Worm (Caenorhabditis elegans): ENCODE results near the gene pat-6.
A peak's percentile ranks its signal among the peaks of the same experiment; 100 is the strongest.

Gene pat-6

DNA sequence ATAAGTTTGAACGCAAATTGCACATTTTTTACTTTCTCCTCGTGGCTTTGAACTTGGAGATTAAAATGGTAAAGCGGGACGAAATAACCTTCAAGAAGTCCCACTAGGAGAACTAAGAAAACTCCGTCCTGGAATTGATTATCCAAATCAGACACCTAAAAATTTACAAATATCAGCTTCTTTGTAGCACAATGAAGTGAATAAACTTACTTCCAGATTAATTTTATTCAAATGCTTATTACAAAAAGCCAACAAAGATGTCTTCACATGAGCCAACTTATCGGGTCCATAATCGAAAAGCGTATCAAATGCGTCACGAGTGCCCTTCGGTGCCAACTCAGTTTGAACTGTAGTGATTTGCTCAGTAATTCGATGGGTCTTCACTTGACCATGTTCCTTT, 1.6 kb downstream of the pat-6 start:
- TF ChIP-seq hlh-6 (tag; optimal IDR thresholded peaks at IDR 0.05), result no peak
- no peak for TF ChIP-seq ceh-6 (GFP tag; optimal IDR thresholded peaks at IDR 0.05)
- no peak for TF ChIP-seq fkh-6 (tag; optimal IDR thresholded peaks at IDR 0.05)
- TF ChIP-seq ceh-45 (GFP tag; IDR thresholded peaks at IDR 0.05), result no peak
- no peak for TF ChIP-seq nhr-232 (tag; optimal IDR thresholded peaks at IDR 0.05)
- TF ChIP-seq ceh-19 (GFP tag; optimal IDR thresholded peaks at IDR 0.05), result no peak
- no peak for TF ChIP-seq Y22D7AL.16 (tag; optimal IDR thresholded peaks at IDR 0.05)
- no peak for TF ChIP-seq tbx-7 (tag; optimal IDR thresholded peaks at IDR 0.05)
- no peak for TF ChIP-seq ahr-1 (tag; optimal IDR thresholded peaks at IDR 0.05)
- TF ChIP-seq ceh-18 (tag; optimal IDR thresholded peaks at IDR 0.05), result no peak
- TF ChIP-seq ceh-31 (tag; optimal IDR thresholded peaks at IDR 0.05), result no peak
- no peak for TF ChIP-seq gmeb-2 (tag; optimal IDR thresholded peaks at IDR 0.05)
- TF ChIP-seq pqm-1 (tag; optimal IDR thresholded peaks at IDR 0.05), result no peak

DNA sequence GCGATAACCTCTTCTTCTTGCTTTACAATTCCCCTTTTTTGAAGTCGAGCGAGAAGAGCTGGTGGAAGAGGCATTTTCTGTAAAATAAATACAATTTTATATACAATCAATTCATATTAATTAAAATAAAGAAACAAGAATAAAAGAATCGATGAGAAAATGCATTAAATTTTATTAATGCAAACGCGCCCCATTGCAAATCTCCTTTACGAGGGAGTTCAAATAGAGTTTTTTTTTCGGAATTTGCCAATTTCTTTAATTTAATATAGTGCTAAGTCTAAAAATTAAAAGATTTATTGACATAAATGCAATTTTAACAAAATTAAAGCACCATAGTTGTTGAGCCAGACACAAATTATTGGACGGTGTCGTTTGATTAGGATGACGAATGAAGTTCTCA, 2.4 kb downstream of the pat-6 start, which contains the start of gene pqbp-1.1:
pqbp-1.1 (minus strand) TSS at position 77 of the 400 bp plus-strand sequence.
- peak; percentile 88 for TF ChIP-seq unc-42 (tag; optimal IDR thresholded peaks at IDR 0.05)
- TF ChIP-seq ztf-16 (tag; optimal IDR thresholded peaks at IDR 0.05), result no peak
- no peak for TF ChIP-seq T23F11.4 (GFP tag; optimal IDR thresholded peaks at IDR 0.05)
- peak; percentile 42 for TF ChIP-seq ceh-48 (tag; optimal IDR thresholded peaks at IDR 0.05)
- no peak for TF ChIP-seq pros-1 (tag; optimal IDR thresholded peaks at IDR 0.05)
- peak; percentile 48 for TF ChIP-seq pax-1 (tag; optimal IDR thresholded peaks at IDR 0.05)
- no peak for TF ChIP-seq hlh-8 (tag; optimal IDR thresholded peaks at IDR 0.05)
- no peak for TF ChIP-seq fax-1 (tag; optimal IDR thresholded peaks at IDR 0.05)
- peak; percentile 6 for TF ChIP-seq elt-2 (tag; optimal IDR thresholded peaks at IDR 0.05)
- TF ChIP-seq lin-11 (tag; optimal IDR thresholded peaks at IDR 0.05), result no peak
- TF ChIP-seq nhr-232 (tag; optimal IDR thresholded peaks at IDR 0.05), result no peak

DNA sequence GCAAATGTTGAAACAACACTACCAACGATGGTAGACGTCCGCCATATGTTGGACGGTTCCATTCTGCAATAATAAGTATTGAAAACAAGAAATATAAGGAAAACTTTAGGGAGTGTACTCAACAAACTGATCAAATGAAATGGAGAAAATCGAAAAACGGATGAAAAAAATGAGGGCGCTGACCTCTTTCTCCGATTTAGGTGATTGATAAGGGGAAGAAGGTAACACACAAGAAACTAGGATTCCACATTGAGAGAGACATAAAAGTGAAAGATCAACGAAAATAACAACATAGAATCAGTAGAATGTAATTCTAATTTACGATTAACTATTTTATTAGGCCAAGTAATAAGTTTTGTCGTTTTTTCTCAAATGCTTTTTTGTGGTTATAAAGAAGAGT, 4.9 kb downstream of the pat-6 start, which contains the start of gene dpy-9:
dpy-9 (minus strand) TSS at position 63 of the 400 bp plus-strand sequence.
- TF ChIP-seq C38D4.7 (GFP tag; optimal IDR thresholded peaks at IDR 0.05) (no peak), che-1 (tag; optimal IDR thresholded peaks at IDR 0.05) (no peak), sox-4 (tag; optimal IDR thresholded peaks at IDR 0.05) (no peak), F13H6.1 (tag; optimal IDR thresholded peaks at IDR 0.05) (no peak), dmd-4 (tag; optimal IDR thresholded peaks at IDR 0.05; ENCODE audit: borderline replicate concordance) (no peak), pag-3 (tag; optimal IDR thresholded peaks at IDR 0.05; ENCODE audit: borderline replicate concordance) (no peak), dve-1 (tag; optimal IDR thresholded peaks at IDR 0.05) (no peak), tbx-7 (tag; optimal IDR thresholded peaks at IDR 0.05) (no peak), npax-4 (tag; optimal IDR thresholded peaks at IDR 0.05) (no peak), K02D7.2 (tag; optimal IDR thresholded peaks at IDR 0.05) (no peak), ceh-2 (tag; optimal IDR thresholded peaks at IDR 0.05) (no peak), sdc-2 (tag; optimal IDR thresholded peaks at IDR 0.05) (no peak), ahr-1 (tag; optimal IDR thresholded peaks at IDR 0.05) (no peak), K09A11.1 (tag; optimal IDR thresholded peaks at IDR 0.05; ENCODE audit: insufficient read depth) (no peak), ceh-22 (tag; optimal IDR thresholded peaks at IDR 0.05) (no peak), pha-2 (tag; optimal IDR thresholded peaks at IDR 0.05) (no peak), zip-5 (tag; optimal IDR thresholded peaks at IDR 0.05) (no peak), fkh-6 (tag; optimal IDR thresholded peaks at IDR 0.05) (no peak), pax-1 (tag; optimal IDR thresholded peaks at IDR 0.05) (no peak), syd-9 (tag; optimal IDR thresholded peaks at IDR 0.05) (no peak)

DNA sequence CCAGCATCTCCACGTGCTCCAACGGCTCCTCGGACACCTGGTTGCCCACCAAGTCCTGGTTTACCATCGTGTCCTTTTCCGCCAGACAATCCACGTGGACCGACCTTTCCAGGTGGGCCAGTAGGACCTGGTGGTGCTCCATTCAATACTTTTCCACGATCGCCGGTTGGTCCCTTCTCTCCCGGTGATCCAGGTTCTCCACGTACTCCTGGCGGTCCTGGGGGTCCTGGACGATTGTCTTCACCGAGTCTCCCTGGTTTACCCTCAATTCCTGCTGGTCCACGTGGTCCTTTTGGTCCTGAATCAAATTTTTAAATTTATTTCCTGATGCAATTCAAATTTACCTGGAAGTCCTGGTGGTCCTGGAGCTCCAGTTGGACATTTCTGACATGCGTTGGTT, 5.7 kb downstream of the pat-6 start:
- no peak for TF ChIP-seq pha-4 (tag; optimal IDR thresholded peaks at IDR 0.05)
- TF ChIP-seq hlh-8 (tag; optimal IDR thresholded peaks at IDR 0.05), result no peak
- no peak for TF ChIP-seq ceh-6 (GFP tag; optimal IDR thresholded peaks at IDR 0.05)
- TF ChIP-seq Y22D7AL.16 (tag; optimal IDR thresholded peaks at IDR 0.05), result no peak
- no peak for TF ChIP-seq ceh-48 (tag; optimal IDR thresholded peaks at IDR 0.05)
- TF ChIP-seq ceh-22 (tag; optimal IDR thresholded peaks at IDR 0.05), result no peak
- no peak for TF ChIP-seq lin-11 (tag; optimal IDR thresholded peaks at IDR 0.05)
- TF ChIP-seq elt-4 (tag; optimal IDR thresholded peaks at IDR 0.05), result no peak
- no peak for TF ChIP-seq pha-2 (tag; optimal IDR thresholded peaks at IDR 0.05)
- TF ChIP-seq pag-3 (tag; optimal IDR thresholded peaks at IDR 0.05; ENCODE audit: borderline replicate concordance), result no peak
- no peak for TF ChIP-seq ceh-14 (tag; optimal IDR thresholded peaks at IDR 0.05)
- no peak for TF ChIP-seq npax-4 (tag; optimal IDR thresholded peaks at IDR 0.05)
- no peak for TF ChIP-seq fkh-6 (tag; optimal IDR thresholded peaks at IDR 0.05)
- TF ChIP-seq C08G9.2 (tag; optimal IDR thresholded peaks at IDR 0.05), result no peak
- TF ChIP-seq ceh-18 (tag; optimal IDR thresholded peaks at IDR 0.05), result no peak
- no peak for TF ChIP-seq C38D4.7 (GFP tag; optimal IDR thresholded peaks at IDR 0.05)
- TF ChIP-seq ceh-45 (GFP tag; IDR thresholded peaks at IDR 0.05), result no peak
- TF ChIP-seq elt-2 (tag; optimal IDR thresholded peaks at IDR 0.05), result no peak
